Fruit fly (Drosophila melanogaster): Measurements from ENCODE around the gene Pi3K92E.

The Pi3K92E gene

DNA sequence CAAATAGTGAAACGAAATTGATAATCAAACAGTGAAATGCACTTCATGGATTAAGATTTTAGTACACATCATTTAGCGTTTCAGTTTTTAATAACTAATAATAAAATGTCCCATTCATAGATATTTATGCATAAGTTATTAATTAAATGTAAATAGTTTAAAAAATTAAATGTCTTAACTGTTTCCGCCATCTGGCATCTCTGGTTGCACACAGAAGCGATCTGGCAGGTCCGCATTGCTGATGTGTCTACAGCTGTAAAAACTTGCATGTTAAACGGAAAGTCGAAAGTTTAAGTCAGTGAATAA lies 46.1 kb downstream of the Pi3K92E start, which contains the start of gene Srp72 (continued):
- TF ChIP-seq CG1647 (GFP tag; optimal IDR thresholded peaks at IDR 0.05) (peak; percentile 17), Hey (tag; optimal IDR thresholded peaks at IDR 0.05) (no peak), GATAe (GFP tag; conservative IDR thresholded peaks at IDR 0.05) (no peak), scrt (GFP tag; optimal IDR thresholded peaks at IDR 0.05) (no peak), CG13287 (GFP tag; IDR thresholded peaks at IDR 0.05; ENCODE audit: partially characterized antibody) (no peak), CTCF (GFP tag; optimal IDR thresholded peaks at IDR 0.05) (no peak), Max (GFP tag; optimal IDR thresholded peaks at IDR 0.05) (peak; percentile 50), CG15479 (GFP tag; optimal IDR thresholded peaks at IDR 0.05) (no peak), kay (GFP tag; optimal IDR thresholded peaks at IDR 0.05) (peak; percentile 10), CG10654 (GFP tag; optimal IDR thresholded peaks at IDR 0.05) (peak; percentile 51), CG15601 (tag; optimal IDR thresholded peaks at IDR 0.05) (peak; percentile 13), abd-A (tag; optimal IDR thresholded peaks at IDR 0.05) (no peak), CG17385 (GFP tag; optimal IDR thresholded peaks at IDR 0.05) (peak; percentile 42), sob (GFP tag; IDR thresholded peaks at IDR 0.05) (0 out of 2 replicates have a peak, but pooled peaks have one; percentile 12), CG12299 (tag; optimal IDR thresholded peaks at IDR 0.05) (no peak), bowl (GFP tag; IDR thresholded peaks at IDR 0.05) (no peak), HLH4C (GFP tag; IDR thresholded peaks at IDR 0.05; ENCODE audit: partially characterized antibody) (no peak), Dip3 (GFP tag; optimal IDR thresholded peaks at IDR 0.05) (peak; percentile 25), CG1024 (GFP tag; IDR thresholded peaks at IDR 0.05) (no peak), CG15269 (tag; optimal IDR thresholded peaks at IDR 0.05) (no peak), Asciz (GFP tag; optimal IDR thresholded peaks at IDR 0.05) (no peak), hth (optimal IDR thresholded peaks at IDR 0.05) (no peak), Atf3 (GFP tag; optimal IDR thresholded peaks at IDR 0.05) (no peak), en (GFP tag; optimal IDR thresholded peaks at IDR 0.05) (no peak), ap (GFP tag; IDR thresholded peaks at IDR 0.05) (no peak), Oli (tag; optimal IDR thresholded peaks at IDR 0.05) (peak; percentile 24), CG17186 (GFP tag; optimal IDR thresholded peaks at IDR 0.05) (peak; percentile 18), CG6654 (GFP tag; optimal IDR thresholded peaks at IDR 0.05) (no peak), CG13424 (tag; optimal IDR thresholded peaks at IDR 0.05) (peak; percentile 55), vvl (GFP tag; IDR thresholded peaks at IDR 0.05) (peak; percentile 54), az2 (GFP tag; optimal IDR thresholded peaks at IDR 0.05) (peak; percentile 36), crc (GFP tag; optimal IDR thresholded peaks at IDR 0.05) (no peak), CG4282 (GFP tag; optimal IDR thresholded peaks at IDR 0.05) (no peak), CG1603 (tag; optimal IDR thresholded peaks at IDR 0.05) (no peak), hbn (GFP tag; IDR thresholded peaks at IDR 0.05; ENCODE audit: partially characterized antibody) (no peak), CG11560 (tag; IDR thresholded peaks at IDR 0.05) (no peak), Dad (GFP tag; optimal IDR thresholded peaks at IDR 0.05) (no peak), CoRest (tag; optimal IDR thresholded peaks at IDR 0.05) (peak; percentile 42), MESR4 (GFP tag; optimal IDR thresholded peaks at IDR 0.05) (no peak), knrl (GFP tag; IDR thresholded peaks at IDR 0.05; ENCODE audit: partially characterized antibody) (no peak), CG15696 (tag; optimal IDR thresholded peaks at IDR 0.05) (peak; percentile 30), CG1233 (GFP tag; optimal IDR thresholded peaks at IDR 0.05) (peak; percentile 26), CG17359 (tag; optimal IDR thresholded peaks at IDR 0.05) (peak; percentile 60), Vsx1 (GFP tag; optimal IDR thresholded peaks at IDR 0.05) (no peak), CG3726 (GFP tag; IDR thresholded peaks at IDR 0.05) (no peak), Nf-YC (tag; optimal IDR thresholded peaks at IDR 0.05) (peak; percentile 41), ttk (GFP tag; IDR thresholded peaks at IDR 0.05) (no peak), CG3847 (GFP tag; IDR thresholded peaks at IDR 0.05) (peak; percentile 62), CG3995 (GFP tag; optimal IDR thresholded peaks at IDR 0.05) (peak; percentile 21), Kr (GFP tag; optimal IDR thresholded peaks at IDR 0.05) (no peak), gcm2 (GFP tag; optimal IDR thresholded peaks at IDR 0.05) (no peak), B-H1 (GFP tag; IDR thresholded peaks at IDR 0.05) (peak; percentile 25; the same call in 2 of the 3 replicates), trh (GFP tag; optimal IDR thresholded peaks at IDR 0.05) (no peak)

Measured in whole organism, embryonic.